Fruit fly (Drosophila melanogaster): Measurements from ENCODE around the gene CG15386.

Gene CG15386

DNA sequence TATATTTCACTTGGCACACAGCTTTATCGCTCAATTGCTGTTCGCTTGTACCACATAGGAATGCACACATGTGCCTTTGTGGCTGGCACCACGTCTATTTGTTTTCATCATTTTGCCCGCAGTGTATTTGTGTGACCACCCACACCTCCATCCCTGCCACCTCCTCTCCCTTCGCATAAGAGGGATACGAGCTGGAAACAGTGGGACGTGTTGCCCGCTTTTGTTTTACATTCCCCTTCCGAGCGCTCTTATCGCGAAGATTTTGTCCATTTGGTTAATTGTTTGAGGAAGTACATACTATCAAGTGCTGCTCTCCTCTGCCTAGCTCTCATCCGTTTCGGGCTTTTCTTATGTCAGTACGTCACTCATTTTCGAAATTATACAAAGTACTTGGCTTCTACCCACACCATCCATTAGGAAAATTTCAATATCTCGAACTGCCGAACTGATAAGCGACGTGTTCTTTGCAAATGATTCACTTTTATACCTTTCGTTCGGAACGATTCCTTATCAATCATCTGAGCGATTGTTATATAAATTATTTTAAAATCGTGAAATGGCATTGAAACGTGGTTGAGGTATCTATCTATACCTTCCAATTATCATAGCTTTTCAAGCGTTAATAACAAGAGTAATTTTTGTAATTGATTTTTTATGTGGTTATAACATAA is 11.3 kb upstream of the CG15386 start (continued):
- no peak for TF ChIP-seq CG8359 (GFP tag; optimal IDR thresholded peaks at IDR 0.05; ENCODE audit: borderline replicate concordance)
- peak; percentile 32; the same call in 1 of the 3 replicates for TF ChIP-seq CG2199 (GFP tag; IDR thresholded peaks at IDR 0.05)
- no peak for TF ChIP-seq klu (GFP tag; IDR thresholded peaks at IDR 0.05)
- TF ChIP-seq Dbx (GFP tag; IDR thresholded peaks at IDR 0.05) = 0 out of 3 replicates have a peak, but pooled peaks have one; percentile 22
- TF ChIP-seq bcd (GFP tag; optimal IDR thresholded peaks at IDR 0.05) = no peak
- no peak for TF ChIP-seq CG4282 (GFP tag; optimal IDR thresholded peaks at IDR 0.05)
- no peak for TF ChIP-seq CG30403 (GFP tag; optimal IDR thresholded peaks at IDR 0.05)
- TF ChIP-seq Camta (GFP tag; optimal IDR thresholded peaks at IDR 0.05) = no peak
- TF ChIP-seq Stat92E (GFP tag; optimal IDR thresholded peaks at IDR 0.05) = no peak
- no peak for TF ChIP-seq CG1024 (GFP tag; IDR thresholded peaks at IDR 0.05)
- no peak for TF ChIP-seq CHES-1-like (GFP tag; optimal IDR thresholded peaks at IDR 0.05)
- no peak; the same call in 1 of the 2 replicates for TF ChIP-seq GATAe (GFP tag; conservative IDR thresholded peaks at IDR 0.05)
- TF ChIP-seq CG32767 (GFP tag; IDR thresholded peaks at IDR 0.05) = no peak
- TF ChIP-seq ci (GFP tag; IDR thresholded peaks at IDR 0.05) = no peak
- TF ChIP-seq CG8478 (optimal IDR thresholded peaks at IDR 0.05) = no peak
- TF ChIP-seq CG12219 (GFP tag; optimal IDR thresholded peaks at IDR 0.05) = no peak
- no peak for TF ChIP-seq pb (GFP tag; optimal IDR thresholded peaks at IDR 0.05)
- TF ChIP-seq fd64A (GFP tag; optimal IDR thresholded peaks at IDR 0.05) = no peak
- no peak for TF ChIP-seq NK7.1 (GFP tag; optimal IDR thresholded peaks at IDR 0.05)
- no peak for TF ChIP-seq ranshi (GFP tag; IDR thresholded peaks at IDR 0.05)
- no peak for TF ChIP-seq bigmax (GFP tag; optimal IDR thresholded peaks at IDR 0.05)
- no peak for TF ChIP-seq dm (GFP tag; optimal IDR thresholded peaks at IDR 0.05)
- TF ChIP-seq pnt (GFP tag; optimal IDR thresholded peaks at IDR 0.05) = no peak
- TF ChIP-seq nerfin-1 (tag; optimal IDR thresholded peaks at IDR 0.05) = no peak
- no peak for TF ChIP-seq cato (GFP tag; optimal IDR thresholded peaks at IDR 0.05; ENCODE audit: borderline replicate concordance)
- TF ChIP-seq CG9932 (GFP tag; IDR thresholded peaks at IDR 0.05) = 0 out of 2 replicates have a peak, but pooled peaks have one; percentile 10
- TF ChIP-seq Poxn (GFP tag; IDR thresholded peaks at IDR 0.05) = no peak
- TF ChIP-seq CG3995 (GFP tag; optimal IDR thresholded peaks at IDR 0.05) = no peak
- no peak for TF ChIP-seq CG12744 (GFP tag; optimal IDR thresholded peaks at IDR 0.05)
- TF ChIP-seq CG13296 (GFP tag; optimal IDR thresholded peaks at IDR 0.05) = no peak
- no peak for TF ChIP-seq CG8765 (GFP tag; IDR thresholded peaks at IDR 0.05)
- TF ChIP-seq sim (GFP tag; IDR thresholded peaks at IDR 0.05) = no peak
- peak; percentile 71 for TF ChIP-seq grn (GFP tag; optimal IDR thresholded peaks at IDR 0.05)
- no peak for TF ChIP-seq CG30431 (GFP tag; optimal IDR thresholded peaks at IDR 0.05)
- 0 out of 3 replicates have a peak, but pooled peaks have one; percentile 14 for TF ChIP-seq zfh1 (GFP tag; IDR thresholded peaks at IDR 0.05)
- TF ChIP-seq Oli (tag; optimal IDR thresholded peaks at IDR 0.05) = no peak
- no peak for TF ChIP-seq lmd (GFP tag; IDR thresholded peaks at IDR 0.05)
- TF ChIP-seq disco-r (GFP tag; optimal IDR thresholded peaks at IDR 0.05) = no peak
- no peak for TF ChIP-seq eyg (GFP tag; optimal IDR thresholded peaks at IDR 0.05)
- no peak for TF ChIP-seq inv (GFP tag; IDR thresholded peaks at IDR 0.05; ENCODE audit: partially characterized antibody)
- TF ChIP-seq Hr3 (GFP tag; optimal IDR thresholded peaks at IDR 0.05) = no peak
- no peak for TF ChIP-seq CG7963 (GFP tag; IDR thresholded peaks at IDR 0.05; ENCODE audit: partially characterized antibody)
- no peak for TF ChIP-seq CG9437 (GFP tag; optimal IDR thresholded peaks at IDR 0.05)
- TF ChIP-seq knrl (GFP tag; IDR thresholded peaks at IDR 0.05; ENCODE audit: partially characterized antibody) = no peak
- no peak for TF ChIP-seq CG17568 (GFP tag; optimal IDR thresholded peaks at IDR 0.05)
- no peak for TF ChIP-seq CG7556 (GFP tag; optimal IDR thresholded peaks at IDR 0.05)
- no peak for TF ChIP-seq ham (GFP tag; IDR thresholded peaks at IDR 0.05)
- TF ChIP-seq Oaz (GFP tag; IDR thresholded peaks at IDR 0.05) = no peak
- TF ChIP-seq Opbp (GFP tag; IDR thresholded peaks at IDR 0.05; ENCODE audit: partially characterized antibody) = no peak
- TF ChIP-seq CG1603 (tag; optimal IDR thresholded peaks at IDR 0.05) = no peak
- TF ChIP-seq unc-4 (GFP tag; IDR thresholded peaks at IDR 0.05; ENCODE audit: partially characterized antibody) = no peak

All from whole organism, embryonic.